Worm (Caenorhabditis elegans): ENCODE results near the gene Y57G11B.2.

DNA sequence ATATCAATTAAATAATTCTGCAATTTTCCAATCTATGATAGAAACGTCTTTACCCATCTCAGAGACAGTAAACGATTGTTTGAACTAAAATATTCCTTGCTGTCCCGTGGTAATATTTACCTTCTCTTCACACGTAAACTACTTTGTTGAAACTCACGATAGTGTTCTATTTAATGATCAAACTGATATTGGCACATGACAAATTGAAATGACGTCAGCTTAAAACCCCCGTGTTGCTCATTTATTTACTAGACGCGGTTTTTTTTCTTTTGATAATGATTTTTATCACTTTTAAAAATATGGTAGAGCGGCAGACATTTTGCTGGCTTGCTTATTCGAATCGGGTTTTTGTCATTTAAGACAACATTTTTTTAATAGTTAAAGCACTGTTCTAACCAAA, 3.5 kb upstream of the Y57G11B.2 start:
- no peak for TF ChIP-seq madf-8 (GFP tag; conservative IDR thresholded peaks at IDR 0.05)
- TF ChIP-seq dpl-1 (GFP tag; optimal IDR thresholded peaks at IDR 0.05) = no peak
- no peak for TF ChIP-seq bed-2 (GFP tag; IDR thresholded peaks at IDR 0.05)
- no peak for TF ChIP-seq attf-3 (GFP tag; conservative IDR thresholded peaks at IDR 0.05)

All from whole organism, young adult.